Worm (Caenorhabditis elegans) whole organism, young adult: ENCODE results near the gene F22E5.13.

Experiments used
- B0035.1 ChIP-seq: sonication (generic microtip); optimal IDR thresholded peaks from 2 replicates; lab custom pipeline; 2016; ENCODE audit warnings: missing genetic modification characterization, mild to moderate bottlenecking, missing compliant biosample characterization, missing genotype, missing genetic modification reagents
- C06A6.2 ChIP-seq: fragments of 200-800 bp; sonication (Bioruptor generic); conservative IDR thresholded peaks from 2 replicates; pipeline ENCODE4 v1.3.6; 2022; ENCODE audit warnings: missing genetic modification characterization, missing compliant biosample characterization
- F10E7.11 ChIP-seq: sonication (generic microtip); optimal IDR thresholded peaks from 2 replicates; lab custom pipeline; 2017; ENCODE audit warnings: mild to moderate bottlenecking, missing genetic modification characterization, moderate library complexity, missing compliant biosample characterization
- F23B12.7 ChIP-seq: sonication (generic microtip); optimal IDR thresholded peaks from 2 replicates; lab custom pipeline; 2017; ENCODE audit warnings: missing genetic modification characterization, mild to moderate bottlenecking, missing compliant biosample characterization, antibody characterized with exemption, moderate library complexity; ENCODE audit not compliant: insufficient read depth
- F49E8.2 ChIP-seq: sonication (generic microtip); optimal IDR thresholded peaks from 3 replicates; lab custom pipeline; 2017; ENCODE audit warnings: missing genetic modification characterization, mild to moderate bottlenecking, missing compliant biosample characterization, antibody characterized with exemption, moderate library complexity; ENCODE audit not compliant: insufficient read depth
- F52B5.7 ChIP-seq: sonication (generic microtip); optimal IDR thresholded peaks from 2 replicates; lab custom pipeline; 2016; ENCODE audit warnings: mild to moderate bottlenecking, missing genetic modification characterization, missing compliant biosample characterization
- K12H6.12 ChIP-seq: fragments of 200-800 bp; sonication (Bioruptor generic); optimal IDR thresholded peaks from 2 replicates; lab custom pipeline; 2018; ENCODE audit warnings: mild to moderate bottlenecking, missing genetic modification characterization, missing compliant biosample characterization
- T26A5.8 ChIP-seq: sonication (generic microtip); optimal IDR thresholded peaks from 2 replicates; lab custom pipeline; 2016; ENCODE audit warnings: missing genetic modification characterization, missing compliant biosample characterization
- Y53F4B.3 ChIP-seq: fragments of 200-800 bp; sonication (Bioruptor generic); IDR thresholded peaks from 2 replicates; pipeline ENCODE4 v1.3.6; 2022; ENCODE audit warnings: missing genetic modification reagents, missing genetic modification characterization, missing compliant biosample characterization
- Y53G8AR.9 ChIP-seq: fragments of 200-800 bp; sonication (Bioruptor generic); conservative IDR thresholded peaks from 2 replicates; pipeline ENCODE4 v1.3.6; 2022; ENCODE audit warnings: missing genetic modification reagents, missing genetic modification characterization, missing compliant biosample characterization
- Y67H2A.10 ChIP-seq: fragments of 200-800 bp; sonication (Bioruptor generic); conservative IDR thresholded peaks from 2 replicates; pipeline ENCODE4 v1.3.6; 2022; ENCODE audit warnings: missing genetic modification reagents, missing genetic modification characterization, missing compliant biosample characterization
- akir-1 ChIP-seq: fragments of 200-800 bp; sonication (Bioruptor generic); optimal IDR thresholded peaks from 2 replicates; lab custom pipeline; 2018; ENCODE audit warnings: mild to moderate bottlenecking, missing genetic modification characterization, moderate library complexity, missing compliant biosample characterization
- aptf-3 ChIP-seq: fragments of 200-800 bp; sonication (Bioruptor generic); IDR thresholded peaks from 2 replicates; pipeline ENCODE4 v1.3.6; 2022; ENCODE audit warnings: missing genetic modification characterization, missing compliant biosample characterization
- atf-7 ChIP-seq: sonication (generic microtip); optimal IDR thresholded peaks from 2 replicates; lab custom pipeline; 2017; ENCODE audit warnings: mild to moderate bottlenecking, missing genetic modification characterization, missing compliant biosample characterization
- attf-5 ChIP-seq: fragments of 200-800 bp; sonication (Bioruptor generic); optimal IDR thresholded peaks from 2 replicates; lab custom pipeline; 2018; ENCODE audit warnings: mild to moderate bottlenecking, missing genetic modification characterization, missing compliant biosample characterization
- bed-1 ChIP-seq: fragments of 200-800 bp; sonication (Bioruptor generic); IDR thresholded peaks from 2 replicates; pipeline ENCODE4 v1.3.6; 2022; ENCODE audit warnings: missing genetic modification reagents, missing genetic modification characterization, missing compliant biosample characterization
- ccch-3 ChIP-seq: fragments of 200-800 bp; sonication (Bioruptor generic); optimal IDR thresholded peaks from 2 replicates; lab custom pipeline; 2018; ENCODE audit warnings: mild to moderate bottlenecking, missing genetic modification characterization, missing compliant biosample characterization
- ceh-27 ChIP-seq: fragments of 200-800 bp; sonication (Bioruptor generic); optimal IDR thresholded peaks from 2 replicates; lab custom pipeline; 2018; ENCODE audit warnings: mild to moderate bottlenecking, missing genetic modification characterization, moderate library complexity, missing compliant biosample characterization
- ceh-58 ChIP-seq: fragments of 200-800 bp; sonication (Bioruptor generic); IDR thresholded peaks from 2 replicates; pipeline ENCODE4 v1.3.6; 2022; ENCODE audit warnings: missing genetic modification characterization, missing compliant biosample characterization
- ceh-79 ChIP-seq: sonication (generic microtip); optimal IDR thresholded peaks from 2 replicates; lab custom pipeline; 2017; ENCODE audit warnings: mild to moderate bottlenecking, missing genetic modification characterization, missing compliant biosample characterization
- dox-1 ChIP-seq: fragments of 200-800 bp; sonication (Bioruptor generic); IDR thresholded peaks from 2 replicates; pipeline ENCODE4 v1.3.6; 2022; ENCODE audit warnings: missing genetic modification reagents, missing genetic modification characterization, missing compliant biosample characterization
- efl-1 ChIP-seq: fragments of 150-350 bp; optimal IDR thresholded peaks from 2 replicates; lab custom pipeline; 2014; ENCODE audit warnings: missing biosample characterization, missing genetic modification reagents, missing genetic modification characterization
- ekl-4 ChIP-seq: fragments of 200-800 bp; sonication (Bioruptor generic); IDR thresholded peaks from 2 replicates; pipeline ENCODE4 v1.3.6; 2022; ENCODE audit warnings: missing genetic modification reagents, missing genetic modification characterization, missing compliant biosample characterization
- him-1 ChIP-seq: sonication (generic microtip); optimal IDR thresholded peaks from 2 replicates; lab custom pipeline; 2016; ENCODE audit warnings: missing genotype, missing genetic modification reagents, missing genetic modification characterization, missing compliant biosample characterization
- hmg-1.2 ChIP-seq: fragments of 200-800 bp; sonication (Bioruptor generic); IDR thresholded peaks from 2 replicates; pipeline ENCODE4 v1.3.6; 2022; ENCODE audit warnings: missing genetic modification reagents, missing genetic modification characterization, missing compliant biosample characterization
- lag-1 ChIP-seq: fragments of 200-800 bp; sonication (Bioruptor generic); IDR thresholded peaks from 2 replicates; pipeline ENCODE4 v1.3.6; 2022; ENCODE audit warnings: missing genetic modification reagents, missing genetic modification characterization, missing compliant biosample characterization
- let-526 ChIP-seq: fragments of 200-800 bp; sonication (Bioruptor generic); IDR thresholded peaks from 2 replicates; pipeline ENCODE4 v1.3.6; 2022; ENCODE audit warnings: missing genetic modification reagents, missing genetic modification characterization, missing compliant biosample characterization
- lin-26 ChIP-seq: fragments of 200-800 bp; sonication (Bioruptor generic); IDR thresholded peaks from 2 replicates; pipeline ENCODE4 v1.3.6; 2022; ENCODE audit warnings: missing genetic modification reagents, missing genetic modification characterization, missing compliant biosample characterization
- mxl-1 ChIP-seq: sonication (generic microtip); optimal IDR thresholded peaks from 2 replicates; lab custom pipeline; 2016; ENCODE audit warnings: missing genetic modification characterization, missing compliant biosample characterization
- nfya-2 ChIP-seq: fragments of 200-800 bp; sonication (Bioruptor generic); IDR thresholded peaks from 2 replicates; pipeline ENCODE4 v1.3.6; 2022; ENCODE audit warnings: missing genetic modification reagents, missing genetic modification characterization, missing compliant biosample characterization
- nfyb-1 ChIP-seq: fragments of 200-800 bp; sonication (Bioruptor generic); IDR thresholded peaks from 2 replicates; pipeline ENCODE4 v1.3.6; 2022; ENCODE audit warnings: missing genetic modification reagents, missing genetic modification characterization, missing compliant biosample characterization
- nhr-179 ChIP-seq: sonication (generic microtip); optimal IDR thresholded peaks from 2 replicates; lab custom pipeline; 2016; ENCODE audit warnings: mild to moderate bottlenecking, missing genetic modification characterization, missing compliant biosample characterization
- nhr-27 ChIP-seq: fragments of 200-800 bp; sonication (Bioruptor generic); optimal IDR thresholded peaks from 2 replicates; lab custom pipeline; 2018; ENCODE audit warnings: mild to moderate bottlenecking, missing genetic modification characterization, moderate library complexity, missing compliant biosample characterization
- nhr-90 ChIP-seq: sonication (generic microtip); optimal IDR thresholded peaks from 2 replicates; lab custom pipeline; 2016; ENCODE audit warnings: missing genotype, mild to moderate bottlenecking, missing genetic modification characterization, missing compliant biosample characterization
- repo-1 ChIP-seq: sonication (generic microtip); optimal IDR thresholded peaks from 2 replicates; lab custom pipeline; 2017; ENCODE audit warnings: mild to moderate bottlenecking, missing genetic modification characterization, missing compliant biosample characterization
- snpc-1.1 ChIP-seq: sonication (generic microtip); optimal IDR thresholded peaks from 2 replicates; lab custom pipeline; 2017; ENCODE audit warnings: missing genetic modification characterization, mild to moderate bottlenecking, missing compliant biosample characterization, antibody characterized with exemption, moderate library complexity, missing genotype, missing genetic modification reagents; ENCODE audit not compliant: insufficient read depth
- somi-1 ChIP-seq: fragments of 200-800 bp; sonication (Bioruptor generic); optimal IDR thresholded peaks from 2 replicates; lab custom pipeline; 2018; ENCODE audit warnings: mild to moderate bottlenecking, missing genetic modification characterization, missing compliant biosample characterization
- sptf-2 ChIP-seq: fragments of 200-800 bp; sonication (Bioruptor generic); optimal IDR thresholded peaks from 2 replicates; lab custom pipeline; 2018; ENCODE audit warnings: mild to moderate bottlenecking, missing genetic modification characterization, missing compliant biosample characterization
- unc-62 ChIP-seq: fragments of 150-350 bp; optimal IDR thresholded peaks from 2 replicates; lab custom pipeline; 2014; ENCODE audit warnings: missing biosample characterization, missing genetic modification reagents, missing genetic modification characterization
- zim-3 ChIP-seq: sonication (generic microtip); optimal IDR thresholded peaks from 2 replicates; lab custom pipeline; 2017; ENCODE audit warnings: mild to moderate bottlenecking, missing genetic modification characterization, moderate library complexity, missing compliant biosample characterization
- ztf-25 ChIP-seq: fragments of 200-800 bp; sonication (Bioruptor generic); IDR thresholded peaks from 2 replicates; pipeline ENCODE4 v1.3.6; 2022; ENCODE audit warnings: missing genetic modification reagents, missing genetic modification characterization, missing compliant biosample characterization

F22E5.13 gene

ce11 chrII:2649539-2649938, at the start of gene F22E5.13, which contains the start of gene F22E5.6:
TSS of gene F22E5.13 (minus strand) at chrII:2649639.
TSS of gene F22E5.6 (plus strand) at chrII:2649835.
- TF ChIP-seq him-1 (tag; lab: Kevin White, UChicago) (no peak), Y53F4B.3 (GFP tag; lab: Robert Waterston, UW) (no peak)

- TF ChIP-seq F10E7.11 (tag; lab: Kevin White, UChicago): no peak
- TF ChIP-seq snpc-1.1 (tag; lab: Kevin White, UChicago): no peak
- no peak for TF ChIP-seq mxl-1 (tag; lab: Kevin White, UChicago)
- TF ChIP-seq attf-5 (GFP tag; lab: Kevin White, UChicago): no peak
- no peak for TF ChIP-seq ceh-58
- no peak for TF ChIP-seq lag-1 (GFP tag; lab: Robert Waterston, UW)
- TF ChIP-seq somi-1: no peak
- no peak for TF ChIP-seq repo-1
- no peak for TF ChIP-seq T26A5.8 (tag; lab: Kevin White, UChicago)
- no peak for TF ChIP-seq lin-26 (GFP tag; lab: Robert Waterston, UW)
- no peak for TF ChIP-seq F52B5.7 (tag; lab: Kevin White, UChicago)
- no peak for TF ChIP-seq Y53G8AR.9 (GFP tag; lab: Robert Waterston, UW)
- TF ChIP-seq B0035.1 (tag; lab: Kevin White, UChicago): no peak
- TF ChIP-seq sptf-2 (GFP tag; lab: Kevin White, UChicago): no peak
- no peak for TF ChIP-seq ekl-4 (GFP tag; lab: Robert Waterston, UW)
Observed at ce11 chrII:2698378-2698777, 48.9 kb upstream of the F22E5.13 start, which contains the start of gene sri-62. TSS of gene sri-62 (minus strand) at chrII:2698478.

ce11 chrII:2695079-2695478, 45.6 kb upstream of the F22E5.13 start:
- no peak for TF ChIP-seq nhr-179 (tag; lab: Kevin White, UChicago)
- TF ChIP-seq somi-1: no peak
- TF ChIP-seq ceh-27 (GFP tag; lab: Kevin White, UChicago): no peak
- TF ChIP-seq bed-1: no peak
- TF ChIP-seq ztf-25 (GFP tag; lab: Robert Waterston, UW): no peak
- TF ChIP-seq K12H6.12 (tag; lab: Kevin White, UChicago): no peak
- TF ChIP-seq efl-1 (GFP tag; lab: Kevin White, UChicago): no peak
- TF ChIP-seq nhr-90 (tag; lab: Kevin White, UChicago): no peak
- TF ChIP-seq let-526 (GFP tag; lab: Robert Waterston, UW): no peak
- TF ChIP-seq F23B12.7 (tag; lab: Kevin White, UChicago): no peak

- no peak for TF ChIP-seq nhr-27 (tag; lab: Kevin White, UChicago)
- no peak for TF ChIP-seq Y67H2A.10 (GFP tag; lab: Robert Waterston, UW)
- no peak for TF ChIP-seq aptf-3 (GFP tag; lab: Robert Waterston, UW)
- no peak for TF ChIP-seq akir-1 (GFP tag; lab: Kevin White, UChicago)
- no peak for TF ChIP-seq unc-62 (GFP tag; lab: Kevin White, UChicago)
- no peak for TF ChIP-seq hmg-1.2 (GFP tag; lab: Robert Waterston, UW)
- TF ChIP-seq F49E8.2 (tag; lab: Kevin White, UChicago): no peak
- no peak for TF ChIP-seq ceh-79
- TF ChIP-seq dox-1 (GFP tag; lab: Robert Waterston, UW): no peak
- TF ChIP-seq atf-7 (tag; lab: Kevin White, UChicago): no peak
- TF ChIP-seq nfya-2 (GFP tag; lab: Robert Waterston, UW): no peak
- no peak for TF ChIP-seq C06A6.2 (GFP tag; lab: Robert Waterston, UW)
- TF ChIP-seq somi-1: no peak
- no peak for TF ChIP-seq nfyb-1 (GFP tag; lab: Robert Waterston, UW)
- TF ChIP-seq ccch-3 (GFP tag; lab: Kevin White, UChicago): no peak
- no peak for TF ChIP-seq zim-3 (tag; lab: Kevin White, UChicago)
- TF ChIP-seq, all 124 proteins: peak for 0
Observed at ce11 chrII:2692476-2692875, 43.0 kb upstream of the F22E5.13 start, which contains the start of gene set-11. TSS of gene set-11 (minus strand) at chrII:2692576.
